Worm (Caenorhabditis elegans): ENCODE measurements around the gene ceh-36.

DNA sequence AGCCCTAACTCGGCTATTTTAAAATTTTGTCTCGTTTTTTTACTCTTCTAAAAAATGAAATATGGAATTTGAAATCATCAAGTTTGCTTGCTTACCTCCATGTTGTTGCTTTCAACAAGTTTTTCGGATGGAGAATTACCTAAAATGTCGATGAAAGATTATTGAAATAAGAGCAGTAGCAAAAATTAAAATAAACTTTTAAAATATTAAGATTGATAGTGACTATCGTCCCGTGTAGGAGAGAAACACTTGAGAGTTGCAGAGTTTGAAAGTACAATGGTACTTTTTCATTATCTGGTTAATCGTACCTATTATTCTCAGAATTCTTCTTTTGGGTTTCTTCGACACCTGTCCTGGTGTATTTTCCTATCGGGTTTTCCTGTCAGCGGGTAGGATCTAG lies 29.5 kb downstream of the ceh-36 start, which contains the start of gene ceh-90:
- no peak for TF ChIP-seq flt-1 (GFP tag; IDR thresholded peaks at IDR 0.05)
- no peak for TF ChIP-seq tbx-37 (GFP tag; conservative IDR thresholded peaks at IDR 0.05)
- TF ChIP-seq sea-1 (GFP tag; conservative IDR thresholded peaks at IDR 0.05), result no peak
- no peak for TF ChIP-seq F13C5.2 (tag; optimal IDR thresholded peaks at IDR 0.05)
- TF ChIP-seq hmbx-1 (tag; optimal IDR thresholded peaks at IDR 0.05), result no peak
- no peak for TF ChIP-seq scrt-1 (GFP tag; IDR thresholded peaks at IDR 0.05)
- TF ChIP-seq hmg-4 (GFP tag; optimal IDR thresholded peaks at IDR 0.05), result no peak
- no peak for TF ChIP-seq B0310.2 (tag; optimal IDR thresholded peaks at IDR 0.05)
- no peak for TF ChIP-seq ama-1 (optimal IDR thresholded peaks at IDR 0.05)
- TF ChIP-seq ets-7 (tag; optimal IDR thresholded peaks at IDR 0.05), result no peak
- TF ChIP-seq tbx-11 (GFP tag; IDR thresholded peaks at IDR 0.05), result no peak
